Worm (Caenorhabditis elegans) whole organism, L4 larva: ENCODE results near the gene ethe-1.
A peak's percentile ranks its signal among the peaks of the same experiment; 100 is the strongest.

ENCODE experiments used
- ama-1 ChIP-seq: fragments of 150-350 bp; optimal IDR thresholded peaks from 2 replicates; lab custom pipeline; 2014; ENCODE audit warnings: inconsistent platforms, mixed read lengths
- ces-1 ChIP-seq: fragments of 150-350 bp; sonication (generic microtip); optimal IDR thresholded peaks from 4 replicates; lab custom pipeline; 2014; ENCODE audit warnings: missing biosample characterization, missing genetic modification reagents, missing genetic modification characterization
- fkh-10 ChIP-seq: fragments of 150-350 bp; optimal IDR thresholded peaks from 2 replicates; lab custom pipeline; 2014; ENCODE audit warnings: missing biosample characterization, missing genetic modification reagents, missing genetic modification characterization
- madf-5 ChIP-seq, 2 experiments: fragments of 200-800 bp; sonication (Bioruptor generic); IDR thresholded peaks; 2 replicates each; pipeline ENCODE4 v1.3.6; 2022; ENCODE audit warnings: missing compliant biosample characterization in 2 of 2, missing genetic modification characterization in 2 of 2
- mdl-1 ChIP-seq, 2 experiments: fragments of 150-350 bp in 1 of 2; sonication (generic microtip) in 1 of 2; optimal IDR thresholded peaks; 2 replicates each; lab custom pipeline; 2014 to 2017; ENCODE audit warnings: missing biosample characterization in 2 of 2, missing genetic modification characterization in 2 of 2
- nhr-25 ChIP-seq: sonication (generic microtip); optimal IDR thresholded peaks from 2 replicates; lab custom pipeline; 2017; ENCODE audit warnings: missing genetic modification characterization, mild to moderate bottlenecking, missing compliant biosample characterization, antibody characterized with exemption, moderate library complexity, borderline replicate concordance; ENCODE audit not compliant: insufficient read depth
- unc-62 ChIP-seq, 3 experiments: fragments of 150-350 bp in 1 of 3; sonication (generic microtip); optimal IDR thresholded peaks in 2 of 3; peaks in 1 of 3; 1 replicate in 1 of 3; 2 replicates in 2 of 3; lab custom pipeline; 2014 to 2017; ENCODE audit warnings: missing biosample characterization in 3 of 3, missing genetic modification characterization in 3 of 3, missing genetic modification reagents in 3 of 3, missing genotype in 1 of 3

DNA sequence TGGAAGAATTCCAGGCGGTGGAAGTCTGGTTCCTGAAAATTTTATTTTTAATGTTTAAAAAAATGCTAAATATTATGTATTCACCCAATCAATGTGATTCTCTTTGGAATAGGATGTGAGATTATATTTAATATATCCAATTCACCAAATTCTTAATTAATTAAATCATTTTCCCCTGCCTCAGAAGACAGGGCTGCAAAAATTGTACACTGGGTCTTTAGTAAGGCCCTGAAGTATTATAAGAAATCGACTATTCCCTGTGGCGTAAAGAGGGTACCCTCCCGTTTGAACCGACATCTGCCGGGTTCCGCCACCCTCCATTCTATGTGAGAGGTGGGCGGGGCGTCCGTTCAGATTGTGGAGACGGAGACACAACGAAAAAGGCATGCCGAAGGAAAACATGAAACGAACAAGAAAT, 2.7 kb upstream of the ethe-1 start:
- TF ChIP-seq nhr-25 (tag; lab: Kevin White, UChicago): peak; percentile 17
- TF ChIP-seq ces-1 (GFP tag; lab: Kevin White, UChicago): peak; percentile 62
- TF ChIP-seq madf-5 (GFP tag; IDR thresholded peaks at IDR 0.05; lab: Robert Waterston, UW): no peak
- peak; percentile 38 for TF ChIP-seq fkh-10 (GFP tag; lab: Kevin White, UChicago)
- peak in 1 of 2 experiments; percentile 86 for TF ChIP-seq unc-62 (GFP tag; optimal IDR thresholded peaks at IDR 0.05 in 1 of 2; lab: Kevin White, UChicago)
- TF ChIP-seq unc-62 (tag; optimal IDR thresholded peaks at IDR 0.05; lab: Kevin White, UChicago): no peak
- TF ChIP-seq ama-1: peak; percentile 52
- peak in 1 of 2 experiments; percentile 71 for TF ChIP-seq mdl-1 (tag; optimal IDR thresholded peaks at IDR 0.05; lab: Kevin White, UChicago)
